Fruit fly (Drosophila melanogaster): ENCODE data around the gene TfIIB.
A peak's percentile ranks its signal among the peaks of the same experiment; 100 is the strongest.

TfIIB gene

DNA sequence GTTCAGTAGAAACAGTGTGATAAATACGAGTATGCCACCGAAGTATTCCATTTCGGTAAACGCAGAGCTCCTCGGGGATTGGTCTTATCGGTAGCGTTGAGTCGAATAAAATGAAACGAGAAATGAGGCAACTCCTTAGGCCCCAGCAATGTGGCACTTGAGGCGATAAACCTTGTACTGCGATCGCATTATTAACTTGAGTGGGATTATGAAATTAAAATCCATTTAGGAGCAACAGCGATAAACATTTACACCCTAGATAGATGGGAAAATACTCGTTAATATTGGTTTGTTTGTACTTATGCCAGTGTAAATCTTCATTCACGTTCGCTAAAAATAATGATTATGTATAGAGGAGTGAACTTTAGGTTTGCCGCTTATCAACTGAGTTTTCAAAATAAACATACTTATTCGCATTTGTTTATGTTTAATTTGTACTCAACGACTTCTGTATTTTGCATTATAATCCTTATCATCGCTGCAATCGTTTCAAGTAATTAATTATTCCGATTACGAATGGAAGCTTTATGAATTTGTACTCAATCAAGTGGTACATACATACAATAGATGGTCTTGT, 24.9 kb downstream of the TfIIB start:
- TF ChIP-seq Hr83 (GFP tag; optimal IDR thresholded peaks at IDR 0.05; ENCODE audit: poor library complexity, severe bottlenecking) (no peak), dsf (GFP tag; optimal IDR thresholded peaks at IDR 0.05; ENCODE audit: borderline replicate concordance) (no peak), h (GFP tag; optimal IDR thresholded peaks at IDR 0.05) (no peak), Mio (GFP tag; optimal IDR thresholded peaks at IDR 0.05) (no peak), foxo (GFP tag; optimal IDR thresholded peaks at IDR 0.05) (no peak)

DNA sequence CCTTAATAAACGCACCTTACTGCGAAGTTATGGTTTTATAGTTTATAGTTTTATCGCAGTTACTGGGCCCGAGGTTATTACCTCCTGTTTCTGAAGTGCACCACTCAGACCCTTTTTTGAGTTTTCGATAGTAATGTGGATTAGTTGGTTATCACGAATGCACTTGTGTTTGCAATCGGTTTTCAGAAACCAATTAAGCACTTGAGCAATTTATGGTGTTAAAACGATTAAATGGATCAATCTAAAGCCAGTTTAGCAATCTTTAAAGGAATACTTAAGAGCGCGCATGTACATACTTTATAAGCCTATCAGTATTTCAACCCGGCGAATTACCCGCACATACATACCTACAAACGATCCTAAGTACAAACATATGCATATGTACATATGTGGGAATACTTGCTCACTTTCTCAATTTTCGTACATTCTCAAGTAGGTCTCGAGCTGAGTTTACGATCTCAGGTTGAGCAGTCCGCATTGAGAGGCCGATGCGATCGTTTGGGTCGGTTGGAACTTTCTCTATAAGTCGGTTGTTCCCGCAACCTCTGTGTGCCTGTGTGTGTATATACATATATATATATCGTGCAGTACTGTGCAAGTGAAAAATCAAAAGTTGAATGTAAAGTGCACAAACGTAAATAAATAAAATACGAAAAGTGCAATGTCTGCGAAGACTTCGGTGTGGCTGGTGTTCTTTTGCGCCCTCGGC, 26.2 kb downstream of the TfIIB start, which contains the start of the genes LManI and LManII:
Gene LManI, minus strand, starts transcription at position 51 of the 709 bp plus-strand sequence.
Gene LManII, plus strand, starts transcription at position 468 of the 709 bp plus-strand sequence.
- no peak for TF ChIP-seq usp (GFP tag; optimal IDR thresholded peaks at IDR 0.05)
- no peak for TF ChIP-seq h (GFP tag; optimal IDR thresholded peaks at IDR 0.05)
- TF ChIP-seq Dif (GFP tag; optimal IDR thresholded peaks at IDR 0.05; ENCODE audit: partially characterized antibody): peak; percentile 60
- TF ChIP-seq GATAd (GFP tag; optimal IDR thresholded peaks at IDR 0.05): no peak

DNA sequence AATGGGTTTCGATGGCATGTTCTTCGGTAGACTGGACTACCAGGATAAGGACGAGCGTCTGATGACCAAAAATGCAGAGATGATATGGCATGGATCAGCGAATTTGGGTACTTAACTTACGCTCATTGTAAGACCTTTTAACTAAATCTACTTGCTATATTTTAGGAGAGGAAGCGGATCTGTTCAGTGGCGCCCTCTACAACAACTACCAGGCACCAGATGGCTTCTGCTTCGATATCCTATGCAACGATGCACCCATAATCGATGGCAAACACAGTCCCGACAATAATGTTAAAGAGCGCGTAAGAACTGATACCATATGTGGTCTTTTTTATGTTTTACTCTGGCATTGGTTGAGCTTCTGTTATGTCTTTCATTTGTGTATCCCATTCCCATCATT, 27.8 kb downstream of the TfIIB start:
- TF ChIP-seq Abd-B (GFP tag; optimal IDR thresholded peaks at IDR 0.05): no peak
- no peak for TF ChIP-seq ey (GFP tag; optimal IDR thresholded peaks at IDR 0.05)
- TF ChIP-seq dmrt93B (GFP tag; optimal IDR thresholded peaks at IDR 0.05): no peak

DNA sequence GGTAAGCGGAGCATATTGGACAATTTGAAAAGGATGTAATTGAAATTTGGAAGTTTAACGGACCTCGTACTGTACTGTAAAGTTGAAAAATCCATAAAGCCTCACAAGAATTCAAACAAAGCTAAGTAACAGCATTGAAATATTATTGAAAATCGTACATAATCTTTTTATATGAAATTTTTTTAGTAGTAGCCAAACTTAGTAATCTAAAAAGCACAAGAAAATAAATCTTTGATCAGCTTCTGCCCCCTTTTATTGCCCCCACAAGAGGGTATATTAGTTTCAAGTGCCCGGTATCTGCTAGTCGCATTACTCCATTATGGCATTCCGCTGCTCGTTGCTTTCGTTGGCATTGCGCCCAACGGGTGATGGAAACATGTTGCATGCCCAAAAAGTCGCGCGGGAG, 35.7 kb downstream of the TfIIB start:
- TF ChIP-seq sv (GFP tag; optimal IDR thresholded peaks at IDR 0.05): peak; percentile 2
- no peak for TF ChIP-seq rgr (GFP tag; optimal IDR thresholded peaks at IDR 0.05)

DNA sequence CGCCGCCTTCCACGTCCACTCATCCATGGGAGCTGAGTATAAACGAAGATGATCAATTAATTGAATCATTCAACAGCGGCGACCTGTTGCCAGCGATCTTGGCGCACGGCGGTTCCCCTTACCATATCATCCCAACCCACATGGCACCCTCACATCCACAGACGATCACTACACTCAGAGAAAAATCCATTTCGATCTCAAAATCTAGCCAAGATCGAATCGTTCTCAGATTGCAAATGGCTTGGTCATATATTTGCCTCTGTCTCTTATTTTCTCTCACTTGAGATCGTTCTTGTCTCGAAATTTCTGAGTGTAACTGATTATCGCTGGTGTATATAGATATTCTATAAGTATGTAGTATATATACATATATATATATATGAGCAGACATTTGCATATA, 37.2 kb downstream of the TfIIB start:
- TF ChIP-seq fru (GFP tag; optimal IDR thresholded peaks at IDR 0.05) (peak; percentile 2), dsf (GFP tag; optimal IDR thresholded peaks at IDR 0.05; ENCODE audit: borderline replicate concordance) (no peak), psq (GFP tag; optimal IDR thresholded peaks at IDR 0.05) (no peak), Hr78 (GFP tag; optimal IDR thresholded peaks at IDR 0.05) (no peak), GATAd (GFP tag; optimal IDR thresholded peaks at IDR 0.05) (no peak), Dif (GFP tag; optimal IDR thresholded peaks at IDR 0.05; ENCODE audit: partially characterized antibody) (no peak), rgr (GFP tag; optimal IDR thresholded peaks at IDR 0.05) (peak; percentile 36), h (GFP tag; optimal IDR thresholded peaks at IDR 0.05) (peak; percentile 55), N (GFP tag; optimal IDR thresholded peaks at IDR 0.05) (no peak), woc (GFP tag; optimal IDR thresholded peaks at IDR 0.05) (no peak), HLH106 (tag; optimal IDR thresholded peaks at IDR 0.05) (peak; percentile 54), sv (GFP tag; optimal IDR thresholded peaks at IDR 0.05) (peak; percentile 22), foxo (GFP tag; optimal IDR thresholded peaks at IDR 0.05) (peak in 1 of 2 experiments; percentile 45), Sp1 (GFP tag; optimal IDR thresholded peaks at IDR 0.05) (no peak), dmrt93B (GFP tag; optimal IDR thresholded peaks at IDR 0.05) (peak; percentile 24)

DNA sequence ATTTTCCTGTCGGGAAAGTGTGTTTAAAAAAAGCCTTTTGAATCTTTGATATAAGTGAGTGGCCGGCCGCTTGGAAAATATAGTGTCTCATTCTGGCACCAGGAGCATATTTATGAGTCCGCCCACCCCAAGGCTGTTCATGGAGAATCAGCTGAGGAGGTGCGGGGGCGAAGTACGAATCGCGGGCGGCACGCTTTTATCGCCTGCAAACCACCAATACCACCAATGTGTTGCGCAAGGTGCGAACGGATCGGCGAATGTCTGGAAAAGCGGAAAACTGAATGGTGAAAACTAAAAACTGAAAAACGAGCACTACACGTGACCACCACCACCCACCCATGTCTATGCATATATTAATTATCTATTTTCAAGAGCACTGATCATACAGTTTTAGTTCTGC, 37.8 kb downstream of the TfIIB start:
- TF ChIP-seq CG9705 (GFP tag; optimal IDR thresholded peaks at IDR 0.05) (no peak), Hnf4 (GFP tag; optimal IDR thresholded peaks at IDR 0.05) (no peak), jim (GFP tag; optimal IDR thresholded peaks at IDR 0.05) (no peak), Myc (optimal IDR thresholded peaks at IDR 0.05) (no peak), Jra (GFP tag; optimal IDR thresholded peaks at IDR 0.05) (no peak), Dfd (GFP tag; optimal IDR thresholded peaks at IDR 0.05) (no peak)

DNA sequence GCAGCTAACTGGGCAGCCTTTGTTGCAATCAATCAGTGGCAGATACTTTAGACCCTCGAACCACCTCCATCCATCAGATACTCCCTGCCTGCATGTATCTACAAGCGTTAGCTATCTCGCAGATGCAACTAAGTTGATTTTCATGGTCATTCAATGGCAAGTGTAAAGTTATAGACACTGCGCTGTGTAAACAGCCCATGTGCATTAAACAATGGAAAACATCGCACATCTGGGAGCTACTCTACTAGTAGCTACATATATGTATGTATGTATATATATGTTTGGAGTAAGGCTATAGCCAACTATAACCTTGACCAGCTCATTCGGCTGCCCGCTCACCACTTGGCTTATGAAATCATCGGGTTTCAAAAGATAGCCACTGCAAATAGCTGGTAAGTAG, 39.1 kb downstream of the TfIIB start:
- TF ChIP-seq sv (GFP tag; optimal IDR thresholded peaks at IDR 0.05) (no peak), Vsx2 (GFP tag; optimal IDR thresholded peaks at IDR 0.05; ENCODE audit: partially characterized antibody) (no peak), lola (GFP tag; optimal IDR thresholded peaks at IDR 0.05) (no peak), dl (GFP tag; optimal IDR thresholded peaks at IDR 0.05; ENCODE audit: insufficient read depth in 1 of 2, partially characterized antibody in 2 of 2) (no peak), OdsH (GFP tag; optimal IDR thresholded peaks at IDR 0.05) (no peak), Mio (GFP tag; optimal IDR thresholded peaks at IDR 0.05) (no peak), fru (GFP tag; optimal IDR thresholded peaks at IDR 0.05) (no peak), psq (GFP tag; optimal IDR thresholded peaks at IDR 0.05) (no peak), Hr78 (GFP tag; optimal IDR thresholded peaks at IDR 0.05) (no peak), sage (GFP tag; optimal IDR thresholded peaks at IDR 0.05) (no peak), Dif (GFP tag; optimal IDR thresholded peaks at IDR 0.05; ENCODE audit: partially characterized antibody) (no peak), CG32264 (GFP tag; optimal IDR thresholded peaks at IDR 0.05) (no peak), Abd-B (GFP tag; optimal IDR thresholded peaks at IDR 0.05) (no peak)

All from whole organism, wandering third instar larva.